Worm (Caenorhabditis elegans) whole organism, late embryonic: ENCODE measurements around the gene col-106.
A peak's percentile ranks its signal among the peaks of the same experiment; 100 is the strongest.

Experiments used
- F13H6.1 ChIP-seq: sonication (generic microtip); optimal IDR thresholded peaks from 2 replicates; lab custom pipeline; 2016; ENCODE audit warnings: missing genetic modification characterization, missing compliant biosample characterization
- ahr-1 ChIP-seq: sonication (generic microtip); optimal IDR thresholded peaks from 2 replicates; lab custom pipeline; 2016; ENCODE audit warnings: missing genetic modification characterization, missing compliant biosample characterization
- ama-1 ChIP-seq: fragments of 150-350 bp; optimal IDR thresholded peaks from 2 replicates; lab custom pipeline; 2014
- ceh-14 ChIP-seq: sonication (generic microtip); optimal IDR thresholded peaks from 2 replicates; lab custom pipeline; 2016; ENCODE audit warnings: missing genotype, missing genetic modification characterization, missing compliant biosample characterization
- ceh-2 ChIP-seq: sonication (generic microtip); optimal IDR thresholded peaks from 2 replicates; lab custom pipeline; 2016; ENCODE audit warnings: missing genotype, missing genetic modification characterization, missing compliant biosample characterization
- ceh-24 ChIP-seq: sonication (generic microtip); optimal IDR thresholded peaks from 2 replicates; lab custom pipeline; 2016; ENCODE audit warnings: mild to moderate bottlenecking, missing genetic modification characterization, missing compliant biosample characterization
- ceh-34 ChIP-seq: sonication (generic microtip); optimal IDR thresholded peaks from 2 replicates; lab custom pipeline; 2016; ENCODE audit warnings: mild to moderate bottlenecking, missing genetic modification characterization, missing compliant biosample characterization
- ceh-45 ChIP-seq: fragments of 200-800 bp; sonication (Bioruptor generic); IDR thresholded peaks from 2 replicates; pipeline ENCODE4 v1.3.6; 2022; ENCODE audit warnings: missing genetic modification reagents, missing genetic modification characterization, missing compliant biosample characterization
- ceh-48 ChIP-seq: sonication (generic microtip); optimal IDR thresholded peaks from 2 replicates; lab custom pipeline; 2016; ENCODE audit warnings: missing genetic modification characterization, inconsistent platforms, missing compliant biosample characterization
- ceh-6 ChIP-seq: fragments of 200-800 bp; sonication (Bioruptor generic); optimal IDR thresholded peaks from 2 replicates; lab custom pipeline; 2018; ENCODE audit warnings: mild to moderate bottlenecking, missing genetic modification characterization, missing compliant biosample characterization
- ceh-9 ChIP-seq: sonication (generic microtip); optimal IDR thresholded peaks from 2 replicates; lab custom pipeline; 2016; ENCODE audit warnings: mild to moderate bottlenecking, missing genetic modification characterization, inconsistent platforms, missing compliant biosample characterization
- dve-1 ChIP-seq: sonication (generic microtip); optimal IDR thresholded peaks from 2 replicates; lab custom pipeline; 2017; ENCODE audit warnings: antibody characterized with exemption, mild to moderate bottlenecking, missing genetic modification characterization, missing compliant biosample characterization
- elt-2 ChIP-seq: sonication (generic microtip); optimal IDR thresholded peaks from 2 replicates; lab custom pipeline; 2016; ENCODE audit warnings: missing genetic modification reagents, missing genetic modification characterization, missing compliant biosample characterization
- elt-4 ChIP-seq: sonication (generic microtip); optimal IDR thresholded peaks from 2 replicates; lab custom pipeline; 2016; ENCODE audit warnings: missing genetic modification characterization, missing compliant biosample characterization
- gmeb-2 ChIP-seq: sonication (generic microtip); optimal IDR thresholded peaks from 2 replicates; lab custom pipeline; 2016; ENCODE audit warnings: missing genetic modification characterization, inconsistent platforms, missing compliant biosample characterization
- hlh-13 ChIP-seq: fragments of 200-800 bp; sonication (Bioruptor generic); optimal IDR thresholded peaks from 2 replicates; lab custom pipeline; 2018; ENCODE audit warnings: mild to moderate bottlenecking, missing genetic modification characterization, missing compliant biosample characterization
- hlh-15 ChIP-seq: sonication (generic microtip); optimal IDR thresholded peaks from 2 replicates; lab custom pipeline; 2016; ENCODE audit warnings: missing genetic modification characterization, missing compliant biosample characterization
- hlh-30 ChIP-seq: sonication (generic microtip); optimal IDR thresholded peaks from 2 replicates; lab custom pipeline; 2017; ENCODE audit warnings: antibody characterized with exemption, missing genetic modification characterization, missing compliant biosample characterization; ENCODE audit not compliant: insufficient read depth
- hlh-6 ChIP-seq: sonication (generic microtip); optimal IDR thresholded peaks from 2 replicates; lab custom pipeline; 2016; ENCODE audit warnings: missing genotype, missing genetic modification characterization, missing compliant biosample characterization
- lim-6 ChIP-seq: sonication (generic microtip); optimal IDR thresholded peaks from 2 replicates; lab custom pipeline; 2016; ENCODE audit warnings: missing genetic modification characterization, missing compliant biosample characterization
- mec-3 ChIP-seq: sonication (generic microtip); optimal IDR thresholded peaks from 2 replicates; lab custom pipeline; 2016; ENCODE audit warnings: borderline replicate concordance, missing genetic modification characterization, missing compliant biosample characterization
- nfya-1 ChIP-seq: sonication (generic microtip); optimal IDR thresholded peaks from 2 replicates; lab custom pipeline; 2017; ENCODE audit warnings: missing genetic modification characterization, mild to moderate bottlenecking, missing compliant biosample characterization, antibody characterized with exemption, moderate library complexity
- odd-2 ChIP-seq: sonication (generic microtip); optimal IDR thresholded peaks from 2 replicates; lab custom pipeline; 2017; ENCODE audit warnings: antibody characterized with exemption, mild to moderate bottlenecking, missing genetic modification characterization, missing compliant biosample characterization
- pag-3 ChIP-seq: sonication (generic microtip); optimal IDR thresholded peaks from 2 replicates; lab custom pipeline; 2016; ENCODE audit warnings: missing compliant biosample characterization, missing genetic modification characterization, borderline replicate concordance
- pat-9 ChIP-seq: fragments of 200-800 bp; sonication (Bioruptor generic); optimal IDR thresholded peaks from 2 replicates; lab custom pipeline; 2018; ENCODE audit warnings: mild to moderate bottlenecking, missing genetic modification characterization, moderate library complexity, missing compliant biosample characterization
- pha-2 ChIP-seq: sonication (generic microtip); optimal IDR thresholded peaks from 2 replicates; lab custom pipeline; 2017; ENCODE audit warnings: mild to moderate bottlenecking, missing genetic modification characterization, missing compliant biosample characterization
- rnt-1 ChIP-seq: sonication (generic microtip); optimal IDR thresholded peaks from 2 replicates; lab custom pipeline; 2016; ENCODE audit warnings: missing genetic modification characterization, missing compliant biosample characterization
- sox-2 ChIP-seq: fragments of 200-800 bp; sonication (Bioruptor generic); IDR thresholded peaks from 2 replicates; pipeline ENCODE4 v1.3.6; 2022; ENCODE audit warnings: missing genetic modification reagents, missing genetic modification characterization, missing compliant biosample characterization
- sox-4 ChIP-seq: sonication (generic microtip); optimal IDR thresholded peaks from 2 replicates; lab custom pipeline; 2017; ENCODE audit warnings: mild to moderate bottlenecking, missing genetic modification characterization, inconsistent platforms, missing compliant biosample characterization
- unc-3 ChIP-seq, 2 experiments: fragments of 200-800 bp in 1 of 2; sonication (Bioruptor generic) in 1 of 2; sonication (generic microtip) in 1 of 2; conservative IDR thresholded peaks in 1 of 2; optimal IDR thresholded peaks in 1 of 2; 2 replicates each; pipeline versions ENCODE4 v1.3.6 to Lab custom; 2016 to 2022; ENCODE audit warnings: missing compliant biosample characterization in 2 of 2, missing genetic modification characterization in 2 of 2, missing genetic modification reagents in 1 of 2
- unc-42 ChIP-seq: sonication (generic microtip); optimal IDR thresholded peaks from 2 replicates; lab custom pipeline; 2016; ENCODE audit warnings: missing genotype, missing genetic modification characterization, missing compliant biosample characterization
- unc-55 ChIP-seq: sonication (generic microtip); optimal IDR thresholded peaks from 2 replicates; lab custom pipeline; 2017; ENCODE audit warnings: missing biosample characterization, missing genetic modification reagents, missing genetic modification characterization
- unc-86 ChIP-seq: sonication (generic microtip); optimal IDR thresholded peaks from 2 replicates; lab custom pipeline; 2016; ENCODE audit warnings: missing genetic modification characterization, missing compliant biosample characterization
- zip-5 ChIP-seq: sonication (generic microtip); optimal IDR thresholded peaks from 2 replicates; lab custom pipeline; 2016; ENCODE audit warnings: missing genetic modification characterization, missing compliant biosample characterization
- ztf-16 ChIP-seq: sonication (generic microtip); optimal IDR thresholded peaks from 2 replicates; lab custom pipeline; 2017; ENCODE audit warnings: missing genetic modification characterization, missing compliant biosample characterization

Gene col-106

DNA sequence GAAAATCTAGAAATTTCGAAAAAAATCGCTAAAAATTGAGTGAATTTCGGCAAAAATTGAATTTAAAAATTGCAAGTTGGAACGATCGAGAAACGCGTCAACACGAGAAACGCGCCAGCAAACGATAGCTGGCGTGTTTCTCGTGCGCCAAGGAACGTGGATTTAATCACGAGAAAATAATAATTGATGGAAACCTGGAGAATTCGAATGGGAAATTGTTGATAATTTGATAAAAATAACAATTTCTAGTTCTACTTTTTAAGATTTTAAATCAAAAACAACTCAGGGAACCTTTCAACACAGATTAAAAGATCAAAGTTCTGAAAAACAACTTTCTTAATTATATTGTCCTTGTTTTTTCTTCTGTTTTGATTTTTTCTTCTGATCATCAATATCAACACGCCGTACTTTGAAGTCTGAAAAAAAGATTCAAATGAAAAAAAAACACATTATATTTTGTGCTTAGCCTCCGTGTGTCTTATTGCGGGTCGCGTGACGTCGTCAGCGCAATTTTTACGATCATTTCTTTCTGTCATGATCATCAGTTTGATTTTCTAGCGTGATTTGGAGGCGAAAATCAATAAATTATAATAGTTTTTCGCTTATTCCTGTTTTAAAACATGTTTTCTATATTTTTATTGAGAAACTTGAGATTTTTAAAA, 35.6 kb upstream of the col-106 start, which contains the start of gene npp-20:
Gene npp-20, minus strand, starts transcription at position 6 of the 662 bp plus-strand sequence.
- TF ChIP-seq odd-2 (tag; lab: Kevin White, UChicago) (no peak), nfya-1 (tag; lab: Kevin White, UChicago) (peak; percentile 19), sox-4 (tag; lab: Kevin White, UChicago) (no peak), hlh-30 (peak; percentile 22), unc-42 (tag; lab: Kevin White, UChicago) (peak; percentile 21)

DNA sequence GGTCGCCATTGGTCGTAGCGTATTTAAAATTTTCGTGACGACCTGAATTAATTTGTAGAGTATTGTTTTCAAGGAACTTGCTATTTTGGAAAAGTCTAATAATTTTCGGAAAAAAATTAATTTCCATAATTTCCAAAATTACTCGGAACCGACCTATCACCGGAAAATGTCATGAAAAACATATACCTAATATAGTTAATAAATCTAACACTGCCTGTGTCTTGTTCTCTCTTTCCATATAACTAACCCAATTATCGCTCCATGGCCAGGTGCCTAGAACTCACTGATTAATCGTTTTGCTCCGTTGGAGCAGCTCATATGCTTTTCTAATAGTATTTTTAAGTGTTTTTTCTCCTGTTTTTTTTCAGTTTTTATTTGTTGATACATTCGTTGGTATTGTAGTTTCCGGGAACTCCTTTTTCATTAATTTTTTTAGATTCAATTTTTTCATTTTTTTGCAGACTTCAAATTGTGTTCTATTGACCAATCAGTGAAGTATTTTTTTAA, 24.4 kb upstream of the col-106 start, which contains the start of gene Y77E11A.16:
Gene Y77E11A.16, plus strand, starts transcription at position 457 of the 507 bp plus-strand sequence.
- no peak for TF ChIP-seq ahr-1
- TF ChIP-seq unc-42 (tag; lab: Kevin White, UChicago): peak; percentile 5

DNA sequence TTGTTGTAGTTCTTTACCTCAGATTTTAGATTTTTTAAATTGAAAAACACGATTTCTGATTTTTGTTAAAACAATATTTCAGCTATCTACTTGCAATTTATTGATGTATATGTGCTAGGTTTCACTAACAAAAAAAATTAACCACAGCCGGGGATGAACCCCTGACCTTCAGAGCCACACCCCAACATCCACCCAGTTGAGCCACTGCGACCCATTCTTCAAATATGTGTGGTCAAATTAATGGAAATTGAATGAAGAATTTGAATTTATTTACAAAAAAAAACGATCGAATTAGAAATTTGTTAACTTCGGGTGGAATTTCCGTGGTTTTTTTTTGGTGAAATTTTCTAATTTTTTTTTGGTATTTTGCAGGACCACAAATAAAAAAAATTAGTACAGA, 18.1 kb upstream of the col-106 start:
- TF ChIP-seq nfya-1 (tag; lab: Kevin White, UChicago): no peak
- TF ChIP-seq elt-2 (tag; lab: Kevin White, UChicago): no peak
- TF ChIP-seq gmeb-2 (tag; lab: Kevin White, UChicago): no peak
- TF ChIP-seq F13H6.1: no peak
- TF ChIP-seq ceh-45 (GFP tag; lab: Robert Waterston, UW): no peak
- no peak for TF ChIP-seq pat-9 (tag; lab: Kevin White, UChicago)
- TF ChIP-seq lim-6 (tag; lab: Kevin White, UChicago): no peak
- TF ChIP-seq ztf-16 (tag; lab: Kevin White, UChicago): no peak
- no peak for TF ChIP-seq ceh-14 (tag; lab: Kevin White, UChicago)
- no peak for TF ChIP-seq hlh-6 (tag; lab: Kevin White, UChicago)
- no peak for TF ChIP-seq ama-1
- TF ChIP-seq zip-5 (tag; lab: Kevin White, UChicago): no peak
- no peak for TF ChIP-seq ceh-24
- no peak for TF ChIP-seq unc-86 (tag; lab: Kevin White, UChicago)
- no peak for TF ChIP-seq unc-42 (tag; lab: Kevin White, UChicago)
- no peak for TF ChIP-seq pag-3 (tag; lab: Kevin White, UChicago)
- TF ChIP-seq hlh-13: no peak
- no peak for TF ChIP-seq ceh-34 (tag; lab: Kevin White, UChicago)

DNA sequence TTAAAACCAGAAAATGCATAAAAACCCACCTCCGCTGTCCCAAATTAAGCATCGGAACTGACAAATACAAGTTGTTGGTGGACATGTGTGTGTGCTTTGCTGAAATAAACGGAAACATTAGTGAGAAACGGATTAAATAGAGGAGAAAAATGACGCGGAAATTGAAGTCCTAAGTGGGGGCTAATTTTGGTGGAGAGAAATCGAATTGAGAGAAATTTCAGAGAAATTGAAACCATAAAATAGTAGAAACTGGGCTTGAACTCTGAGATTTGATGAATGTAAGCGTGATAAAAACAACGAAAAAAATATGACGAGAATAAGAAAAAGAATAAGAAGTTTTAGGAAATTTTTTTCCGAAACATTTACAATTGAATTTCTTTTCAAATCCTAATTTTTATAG, 14.4 kb upstream of the col-106 start, which contains the start of gene Y77E11A.12:
Gene Y77E11A.12, minus strand, starts transcription at position 101 of the 400 bp plus-strand sequence.
- no peak for TF ChIP-seq elt-4
- no peak for TF ChIP-seq nfya-1 (tag; lab: Kevin White, UChicago)
- TF ChIP-seq mec-3 (tag; lab: Kevin White, UChicago): no peak
- TF ChIP-seq ceh-45 (GFP tag; lab: Robert Waterston, UW): no peak
- TF ChIP-seq rnt-1 (tag; lab: Kevin White, UChicago): no peak
- no peak for TF ChIP-seq ceh-14 (tag; lab: Kevin White, UChicago)
- TF ChIP-seq dve-1: no peak
- no peak for TF ChIP-seq ama-1
- no peak for TF ChIP-seq hlh-15 (tag; lab: Kevin White, UChicago)
- no peak for TF ChIP-seq ceh-9
- no peak for TF ChIP-seq unc-3 (GFP tag; conservative IDR thresholded peaks at IDR 0.05; lab: Robert Waterston, UW)
- TF ChIP-seq unc-3 (tag; optimal IDR thresholded peaks at IDR 0.05; lab: Kevin White, UChicago): no peak
- no peak for TF ChIP-seq zip-5 (tag; lab: Kevin White, UChicago)
- no peak for TF ChIP-seq sox-2 (GFP tag; lab: Robert Waterston, UW)
- TF ChIP-seq ceh-48 (tag; lab: Kevin White, UChicago): no peak
- no peak for TF ChIP-seq hlh-6 (tag; lab: Kevin White, UChicago)
- TF ChIP-seq unc-55 (GFP tag; lab: Kevin White, UChicago): no peak
- TF ChIP-seq ceh-2: no peak
- TF ChIP-seq ceh-6 (GFP tag; lab: Kevin White, UChicago): no peak
- TF ChIP-seq pat-9 (tag; lab: Kevin White, UChicago): no peak
- TF ChIP-seq pha-2 (tag; lab: Kevin White, UChicago): no peak
